Worm (Caenorhabditis elegans): ENCODE results near the gene scl-27.

DNA sequence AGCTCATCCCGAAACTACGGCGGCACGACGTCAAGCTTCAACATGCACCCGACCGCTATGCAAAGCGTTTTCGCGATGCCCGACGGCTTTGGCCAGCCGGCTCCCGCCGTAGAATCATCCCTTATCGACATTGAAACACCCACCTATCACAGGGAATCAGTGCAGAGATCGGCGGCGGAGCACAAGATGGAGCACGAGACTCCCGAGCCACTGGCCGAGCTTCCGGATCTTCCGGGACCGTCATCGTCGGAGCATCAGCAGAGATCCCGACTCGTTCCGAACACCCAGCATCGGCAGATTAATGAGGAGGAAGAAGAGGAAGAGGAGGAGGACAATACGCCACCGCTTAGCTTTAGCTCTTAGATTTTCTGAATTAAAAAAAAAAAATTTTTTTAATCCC, 41.3 kb upstream of the scl-27 start:
- TF ChIP-seq mep-1 (tag; optimal IDR thresholded peaks at IDR 0.05): no peak
- TF ChIP-seq ztf-4 (tag; optimal IDR thresholded peaks at IDR 0.05): no peak
- no peak for TF ChIP-seq dpl-1 (GFP tag; optimal IDR thresholded peaks at IDR 0.05)
- TF ChIP-seq unc-62 (GFP tag; optimal IDR thresholded peaks at IDR 0.05): no peak
- no peak for TF ChIP-seq egl-27 (tag; optimal IDR thresholded peaks at IDR 0.05)
- no peak for TF ChIP-seq nhr-11 (tag; optimal IDR thresholded peaks at IDR 0.05)
- TF ChIP-seq jun-1 (tag; optimal IDR thresholded peaks at IDR 0.05): no peak
- TF ChIP-seq lin-35 (GFP tag; optimal IDR thresholded peaks at IDR 0.05): no peak
- TF ChIP-seq ztf-11 (tag; optimal IDR thresholded peaks at IDR 0.05): no peak
- TF ChIP-seq nhr-28 (tag; optimal IDR thresholded peaks at IDR 0.05): no peak
- TF ChIP-seq skn-1 (tag; optimal IDR thresholded peaks at IDR 0.05): no peak
- TF ChIP-seq nhr-237 (tag; optimal IDR thresholded peaks at IDR 0.05): no peak

Data from whole organism, L1 larva.